Worm (Caenorhabditis elegans): ENCODE data around the gene wbp-2.

DNA sequence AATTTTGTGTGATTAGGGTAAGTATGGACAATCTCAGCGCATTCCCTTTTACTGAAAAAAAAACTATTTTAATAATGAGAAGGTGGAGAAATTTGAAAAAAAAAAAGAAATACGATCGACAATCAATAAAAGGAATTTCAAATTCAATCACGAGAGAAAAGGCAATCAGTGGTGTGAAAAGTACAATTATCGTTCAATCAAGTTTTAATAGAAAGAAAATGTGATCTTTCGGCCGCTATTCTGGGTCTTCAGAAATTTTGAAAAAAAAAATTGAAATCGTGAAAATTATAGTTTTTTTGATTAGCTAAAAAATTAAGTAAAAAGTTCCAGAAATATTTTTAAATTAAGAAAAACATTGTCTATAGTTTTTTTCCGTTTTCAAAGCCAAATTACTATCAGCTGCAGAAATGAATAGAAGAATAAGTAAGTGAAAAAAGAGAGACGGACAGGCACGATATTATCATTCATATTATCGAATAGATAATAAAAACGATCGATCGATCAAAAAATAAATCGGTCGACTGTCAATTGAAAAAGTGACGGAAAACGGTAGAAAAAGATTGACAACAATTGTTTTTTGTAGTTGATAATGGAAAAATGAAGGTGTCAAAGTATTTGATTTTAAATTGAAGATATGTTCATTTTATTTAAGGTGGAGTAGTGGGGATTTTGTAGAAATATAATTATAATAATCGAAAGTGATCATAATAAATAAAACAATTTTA is 49.4 kb upstream of the wbp-2 start, which contains the start of gene gldi-3:
- TF ChIP-seq sea-1 (GFP tag; conservative IDR thresholded peaks at IDR 0.05) (no peak), ama-1 (optimal IDR thresholded peaks at IDR 0.05) (no peak), scrt-1 (GFP tag; IDR thresholded peaks at IDR 0.05) (no peak), hmbx-1 (tag; optimal IDR thresholded peaks at IDR 0.05) (no peak), flt-1 (GFP tag; IDR thresholded peaks at IDR 0.05) (no peak), B0310.2 (tag; optimal IDR thresholded peaks at IDR 0.05) (no peak), hmg-4 (GFP tag; optimal IDR thresholded peaks at IDR 0.05) (no peak), hnd-1 (tag; optimal IDR thresholded peaks at IDR 0.05) (no peak), F13C5.2 (tag; optimal IDR thresholded peaks at IDR 0.05) (no peak), tbx-11 (GFP tag; IDR thresholded peaks at IDR 0.05) (no peak), tra-4 (tag; optimal IDR thresholded peaks at IDR 0.05) (no peak), ceh-13 (GFP tag; optimal IDR thresholded peaks at IDR 0.05) (no peak), ets-7 (tag; optimal IDR thresholded peaks at IDR 0.05) (no peak), pes-1 (GFP tag; IDR thresholded peaks at IDR 0.05) (no peak)

Data from whole organism, early embryonic.